Worm (Caenorhabditis elegans) whole organism, L1 larva: ENCODE measurements around the gene H14A12.5.

Experiments
- C04F5.9 ChIP-seq: sonication (generic microtip); optimal IDR thresholded peaks from 2 replicates; lab custom pipeline; 2016; ENCODE audit warnings: missing genetic modification characterization, missing compliant biosample characterization
- C16A3.4 ChIP-seq: fragments of 150-350 bp; optimal IDR thresholded peaks from 2 replicates; lab custom pipeline; 2014; ENCODE audit warnings: missing biosample characterization, missing genetic modification characterization
- C34B4.2 ChIP-seq: sonication (generic microtip); optimal IDR thresholded peaks from 2 replicates; lab custom pipeline; 2017; ENCODE audit warnings: mild to moderate bottlenecking, missing genetic modification characterization, missing compliant biosample characterization
- F16B12.6 ChIP-seq: fragments of 150-350 bp; optimal IDR thresholded peaks from 2 replicates; lab custom pipeline; 2014; ENCODE audit warnings: missing biosample characterization, missing genetic modification characterization
- aha-1 ChIP-seq: fragments of 150-350 bp; optimal IDR thresholded peaks from 2 replicates; lab custom pipeline; 2014; ENCODE audit warnings: missing biosample characterization, missing genetic modification characterization
- alr-1 ChIP-seq: fragments of 200-800 bp; sonication (Bioruptor generic); optimal IDR thresholded peaks from 2 replicates; lab custom pipeline; 2018; ENCODE audit warnings: borderline replicate concordance, mild to moderate bottlenecking, missing genetic modification characterization, missing compliant biosample characterization
- aly-2 ChIP-seq: fragments of 150-350 bp; optimal IDR thresholded peaks from 2 replicates; lab custom pipeline; 2014; ENCODE audit warnings: missing biosample characterization, missing genetic modification characterization
- blmp-1 ChIP-seq: fragments of 150-350 bp; optimal IDR thresholded peaks from 2 replicates; lab custom pipeline; 2014; ENCODE audit warnings: missing biosample characterization, missing genetic modification characterization
- ceh-63 ChIP-seq: fragments of 200-800 bp; sonication (Bioruptor generic); optimal IDR thresholded peaks from 2 replicates; lab custom pipeline; 2018; ENCODE audit warnings: mild to moderate bottlenecking, missing genetic modification characterization, missing compliant biosample characterization
- ceh-8 ChIP-seq: fragments of 200-800 bp; sonication (Bioruptor generic); optimal IDR thresholded peaks from 2 replicates; lab custom pipeline; 2018; ENCODE audit warnings: mild to moderate bottlenecking, missing genetic modification characterization, moderate library complexity, missing compliant biosample characterization
- ceh-82 ChIP-seq, 3 experiments: fragments of 150-350 bp in 1 of 3; sonication (generic microtip) in 2 of 3; optimal IDR thresholded peaks; 2 replicates each; lab custom pipeline; 2014 to 2017; ENCODE audit warnings: missing biosample characterization in 3 of 3, missing genetic modification characterization in 3 of 3
- ceh-90 ChIP-seq: sonication (generic microtip); optimal IDR thresholded peaks from 2 replicates; lab custom pipeline; 2016; ENCODE audit warnings: missing genetic modification characterization, missing compliant biosample characterization
- egl-13 ChIP-seq: sonication (generic microtip); optimal IDR thresholded peaks from 2 replicates; lab custom pipeline; 2016; ENCODE audit warnings: missing genotype, missing genetic modification reagents, missing genetic modification characterization, missing compliant biosample characterization
- elt-2 ChIP-seq: sonication (generic microtip); optimal IDR thresholded peaks from 2 replicates; lab custom pipeline; 2016; ENCODE audit warnings: missing genetic modification characterization, mild to moderate bottlenecking, inconsistent platforms, missing compliant biosample characterization, missing genetic modification reagents
- elt-3 ChIP-seq, 6 experiments: fragments of 150-350 bp in 1 of 6; sonication (generic microtip); optimal IDR thresholded peaks; 2 replicates each; lab custom pipeline; 2017 to 2018; ENCODE audit warnings: missing biosample characterization in 6 of 6, missing genetic modification characterization in 6 of 6, inconsistent platforms in 1 of 6
- fkh-10 ChIP-seq: sonication (generic microtip); optimal IDR thresholded peaks from 2 replicates; lab custom pipeline; 2017; ENCODE audit warnings: missing biosample characterization, missing genetic modification reagents, missing genetic modification characterization
- fkh-4 ChIP-seq: sonication (generic microtip); optimal IDR thresholded peaks from 2 replicates; lab custom pipeline; 2016; ENCODE audit warnings: missing compliant biosample characterization, missing genetic modification characterization, borderline replicate concordance
- fos-1 ChIP-seq: fragments of 150-350 bp; optimal IDR thresholded peaks from 2 replicates; lab custom pipeline; 2014; ENCODE audit warnings: missing biosample characterization, missing genetic modification characterization
- grh-1 ChIP-seq: fragments of 200-800 bp; sonication (Bioruptor generic); IDR thresholded peaks from 2 replicates; pipeline ENCODE4 v1.3.6; 2022; ENCODE audit warnings: missing genetic modification reagents, missing genetic modification characterization, missing compliant biosample characterization
- jun-1 ChIP-seq: fragments of 150-350 bp; optimal IDR thresholded peaks from 2 replicates; lab custom pipeline; 2014; ENCODE audit warnings: missing biosample characterization, missing genetic modification reagents, missing genetic modification characterization
- lin-13 ChIP-seq: fragments of 150-350 bp; optimal IDR thresholded peaks from 2 replicates; lab custom pipeline; 2014; ENCODE audit warnings: missing biosample characterization, missing genetic modification reagents, missing genetic modification characterization
- lin-14 ChIP-seq: fragments of 200-800 bp; sonication (Bioruptor generic); optimal IDR thresholded peaks from 2 replicates; lab custom pipeline; 2018; ENCODE audit warnings: mild to moderate bottlenecking, missing genetic modification characterization, moderate library complexity, missing compliant biosample characterization
- lin-39 ChIP-seq: fragments of 150-350 bp; optimal IDR thresholded peaks from 2 replicates; lab custom pipeline; 2014; ENCODE audit warnings: missing biosample characterization, missing genetic modification reagents, missing genetic modification characterization
- lir-3 ChIP-seq: sonication (generic microtip); optimal IDR thresholded peaks from 2 replicates; lab custom pipeline; 2016; ENCODE audit warnings: mild to moderate bottlenecking, missing genetic modification characterization, moderate library complexity, missing compliant biosample characterization; ENCODE audit not compliant: poor library complexity
- lsy-2 ChIP-seq, 2 experiments: fragments of 150-350 bp; optimal IDR thresholded peaks; 2 replicates each; lab custom pipeline; 2014; ENCODE audit warnings: missing biosample characterization in 2 of 2, missing genetic modification characterization in 2 of 2
- mab-9 ChIP-seq: fragments of 200-800 bp; sonication (Bioruptor generic); IDR thresholded peaks from 2 replicates; pipeline ENCODE4 v1.3.6; 2022; ENCODE audit warnings: missing genetic modification reagents, missing genetic modification characterization, missing compliant biosample characterization
- mdl-1 ChIP-seq, 2 experiments: fragments of 150-350 bp; optimal IDR thresholded peaks; 2 replicates each; lab custom pipeline; 2014 to 2017; ENCODE audit warnings: missing biosample characterization in 2 of 2, missing genetic modification characterization in 2 of 2, inconsistent platforms in 1 of 2
- mef-2 ChIP-seq: fragments of 150-350 bp; optimal IDR thresholded peaks from 2 replicates; lab custom pipeline; 2014; ENCODE audit warnings: missing biosample characterization, missing genetic modification characterization
- mep-1 ChIP-seq: fragments of 150-350 bp; optimal IDR thresholded peaks from 2 replicates; lab custom pipeline; 2014; ENCODE audit warnings: missing biosample characterization, missing genetic modification characterization
- nhr-11 ChIP-seq: fragments of 150-350 bp; optimal IDR thresholded peaks from 2 replicates; lab custom pipeline; 2014; ENCODE audit warnings: missing biosample characterization, missing genetic modification characterization
- nhr-19 ChIP-seq: fragments of 200-800 bp; sonication (Bioruptor generic); conservative IDR thresholded peaks from 2 replicates; pipeline ENCODE4 v1.3.6; 2022; ENCODE audit warnings: missing genetic modification characterization, missing compliant biosample characterization
- nhr-20 ChIP-seq: sonication (generic microtip); optimal IDR thresholded peaks from 2 replicates; lab custom pipeline; 2016; ENCODE audit warnings: mild to moderate bottlenecking, missing genetic modification characterization, missing compliant biosample characterization
- nhr-237 ChIP-seq: fragments of 150-350 bp; optimal IDR thresholded peaks from 2 replicates; lab custom pipeline; 2014; ENCODE audit warnings: missing biosample characterization, missing genetic modification characterization
- nhr-28 ChIP-seq: fragments of 150-350 bp; optimal IDR thresholded peaks from 2 replicates; lab custom pipeline; 2014; ENCODE audit warnings: missing biosample characterization, missing genetic modification characterization
- nhr-47 ChIP-seq: sonication (generic microtip); optimal IDR thresholded peaks from 2 replicates; lab custom pipeline; 2016; ENCODE audit warnings: mild to moderate bottlenecking, missing genetic modification characterization, moderate library complexity, missing compliant biosample characterization
- nhr-71 ChIP-seq: sonication (generic microtip); optimal IDR thresholded peaks from 2 replicates; lab custom pipeline; 2016; ENCODE audit warnings: mild to moderate bottlenecking, missing genetic modification characterization, moderate library complexity, missing compliant biosample characterization
- nhr-76 ChIP-seq: sonication (generic microtip); optimal IDR thresholded peaks from 2 replicates; lab custom pipeline; 2017; ENCODE audit warnings: missing biosample characterization, missing genetic modification characterization
- nhr-85 ChIP-seq: sonication (generic microtip); peaks from one replicate; lab custom pipeline; 2016; ENCODE audit warnings: missing genetic modification characterization, inconsistent platforms, missing compliant biosample characterization
- pag-3 ChIP-seq: sonication (generic microtip); optimal IDR thresholded peaks from 2 replicates; lab custom pipeline; 2017; ENCODE audit warnings: missing genetic modification characterization, mild to moderate bottlenecking, missing compliant biosample characterization, antibody characterized with exemption, borderline replicate concordance; ENCODE audit not compliant: insufficient read depth
- pax-3 ChIP-seq: fragments of 200-800 bp; sonication (Bioruptor generic); optimal IDR thresholded peaks from 2 replicates; lab custom pipeline; 2018; ENCODE audit warnings: mild to moderate bottlenecking, missing genetic modification characterization, moderate library complexity, missing compliant biosample characterization
- rnt-1 ChIP-seq: sonication (generic microtip); optimal IDR thresholded peaks from 2 replicates; lab custom pipeline; 2016; ENCODE audit warnings: mild to moderate bottlenecking, missing genetic modification characterization, moderate library complexity, missing compliant biosample characterization
- snpc-4 ChIP-seq: fragments of 150-350 bp; optimal IDR thresholded peaks from 2 replicates; lab custom pipeline; 2014; ENCODE audit warnings: missing biosample characterization, missing genetic modification characterization
- snu-23 ChIP-seq: sonication (generic microtip); optimal IDR thresholded peaks from 2 replicates; lab custom pipeline; 2016; ENCODE audit warnings: missing genetic modification characterization, missing compliant biosample characterization
- swsn-7 ChIP-seq: sonication (generic microtip); optimal IDR thresholded peaks from 2 replicates; lab custom pipeline; 2016; ENCODE audit warnings: missing genetic modification characterization, missing compliant biosample characterization
- tbx-2 ChIP-seq: sonication (generic microtip); optimal IDR thresholded peaks from 2 replicates; lab custom pipeline; 2016; ENCODE audit warnings: missing genetic modification characterization, missing compliant biosample characterization
- unc-30 ChIP-seq: sonication (generic microtip); optimal IDR thresholded peaks from 2 replicates; lab custom pipeline; 2017; ENCODE audit warnings: missing biosample characterization, missing genetic modification characterization
- unc-62 ChIP-seq: fragments of 150-350 bp; optimal IDR thresholded peaks from 2 replicates; lab custom pipeline; 2014; ENCODE audit warnings: missing biosample characterization, missing genetic modification reagents, missing genetic modification characterization
- unc-86 ChIP-seq: sonication (generic microtip); optimal IDR thresholded peaks from 2 replicates; lab custom pipeline; 2016; ENCODE audit warnings: missing genetic modification characterization, missing compliant biosample characterization
- vab-15 ChIP-seq: sonication (generic microtip); optimal IDR thresholded peaks from 2 replicates; lab custom pipeline; 2017; ENCODE audit warnings: missing genotype, mild to moderate bottlenecking, missing genetic modification characterization, missing compliant biosample characterization
- xbp-1 ChIP-seq: sonication (generic microtip); optimal IDR thresholded peaks from 2 replicates; lab custom pipeline; 2016; ENCODE audit warnings: missing genetic modification characterization, missing compliant biosample characterization
- zag-1 ChIP-seq: fragments of 150-350 bp; optimal IDR thresholded peaks from 2 replicates; lab custom pipeline; 2014; ENCODE audit warnings: missing biosample characterization, missing genetic modification characterization
- ztf-11 ChIP-seq, 2 experiments: sonication (generic microtip); optimal IDR thresholded peaks; 2 replicates each; lab custom pipeline; 2016 to 2017; ENCODE audit warnings: missing genetic modification characterization in 2 of 2, missing biosample characterization in 1 of 2, missing compliant biosample characterization in 1 of 2
- ztf-4 ChIP-seq: fragments of 150-350 bp; optimal IDR thresholded peaks from 2 replicates; lab custom pipeline; 2014; ENCODE audit warnings: missing biosample characterization, missing genetic modification characterization

Gene H14A12.5

DNA sequence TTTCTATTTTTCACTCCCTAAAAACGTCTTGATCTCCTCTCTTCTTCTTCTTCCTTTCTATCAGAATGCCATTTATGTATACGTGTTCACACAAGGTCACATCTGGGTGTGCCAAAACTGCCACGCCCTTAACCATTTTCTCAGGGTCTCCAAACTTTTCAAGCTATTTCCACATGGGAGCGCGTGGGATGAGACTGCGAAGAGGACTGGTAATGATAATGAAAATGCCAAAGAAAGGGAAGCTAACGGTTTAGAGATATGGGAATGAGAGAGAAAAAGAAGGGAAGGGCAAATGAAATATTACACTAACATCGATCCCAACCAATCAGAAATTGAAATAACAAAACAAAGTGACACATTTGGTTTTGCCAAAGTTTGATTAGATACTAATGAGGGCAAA, 19.4 kb upstream of the H14A12.5 start (continued):
- no peak for TF ChIP-seq mef-2
- TF ChIP-seq C34B4.2 (tag; lab: Kevin White, UChicago): no peak
- no peak for TF ChIP-seq ztf-4
- no peak for TF ChIP-seq lir-3 (tag; lab: Kevin White, UChicago)
- no peak for TF ChIP-seq nhr-76
- no peak for TF ChIP-seq aly-2
- no peak for TF ChIP-seq rnt-1 (tag; lab: Kevin White, UChicago)
- TF ChIP-seq nhr-19: no peak
- no peak for TF ChIP-seq zag-1 (tag; lab: Kevin White, UChicago)
- peak; percentile 73 for TF ChIP-seq nhr-71 (tag; lab: Kevin White, UChicago)
- TF ChIP-seq jun-1 (tag; lab: Kevin White, UChicago): no peak
- peak; percentile 37 for TF ChIP-seq tbx-2 (tag; lab: Kevin White, UChicago)
- TF ChIP-seq swsn-7 (tag; lab: Kevin White, UChicago): no peak
- no peak for TF ChIP-seq pax-3 (tag; lab: Kevin White, UChicago)
- TF ChIP-seq C04F5.9 (tag; lab: Kevin White, UChicago): no peak
- peak; percentile 78 for TF ChIP-seq nhr-20 (tag; lab: Kevin White, UChicago)
- TF ChIP-seq alr-1: no peak
- TF ChIP-seq unc-30 (tag; lab: Kevin White, UChicago): no peak
- peak; percentile 94 for TF ChIP-seq lin-14 (GFP tag; lab: Kevin White, UChicago)
- no peak for TF ChIP-seq unc-86 (tag; lab: Kevin White, UChicago)
- peak; percentile 36 for TF ChIP-seq C16A3.4
- TF ChIP-seq nhr-237 (tag; lab: Kevin White, UChicago): no peak
- TF ChIP-seq fos-1 (tag; lab: Kevin White, UChicago): no peak
- peak; percentile 96 for TF ChIP-seq nhr-85 (tag; lab: Kevin White, UChicago)
- TF ChIP-seq elt-3 (tag; optimal IDR thresholded peaks at IDR 0.05; lab: Kevin White, UChicago): peak; percentile 55 to 95 (median 86)
- no peak for TF ChIP-seq ceh-8 (GFP tag; lab: Kevin White, UChicago)
- no peak for TF ChIP-seq lin-39 (tag; lab: Kevin White, UChicago)
- TF ChIP-seq grh-1 (GFP tag; lab: Robert Waterston, UW): no peak
- no peak for TF ChIP-seq elt-2 (tag; lab: Kevin White, UChicago)
- no peak for TF ChIP-seq vab-15 (tag; lab: Kevin White, UChicago)
- no peak for TF ChIP-seq ztf-11 (tag; optimal IDR thresholded peaks at IDR 0.05; lab: Kevin White, UChicago)
- peak; percentile 99 for TF ChIP-seq pag-3 (tag; lab: Kevin White, UChicago)
- TF ChIP-seq snu-23: peak; percentile 76
- TF ChIP-seq nhr-47: peak; percentile 22
- peak; percentile 22 to 47 for TF ChIP-seq lsy-2 (tag; optimal IDR thresholded peaks at IDR 0.05; lab: Kevin White, UChicago)
- peak; percentile 5 for TF ChIP-seq xbp-1
- no peak for TF ChIP-seq nhr-28 (tag; lab: Kevin White, UChicago)
- no peak for TF ChIP-seq ceh-90 (tag; lab: Kevin White, UChicago)
- no peak for TF ChIP-seq ceh-63
- TF ChIP-seq mdl-1 (tag; optimal IDR thresholded peaks at IDR 0.05; lab: Kevin White, UChicago): no peak
- no peak for TF ChIP-seq egl-13 (tag; lab: Kevin White, UChicago)
- no peak for TF ChIP-seq ceh-82 (tag; optimal IDR thresholded peaks at IDR 0.05; lab: Kevin White, UChicago)
- TF ChIP-seq unc-62 (GFP tag; lab: Kevin White, UChicago): no peak
- TF ChIP-seq nhr-11 (tag; lab: Kevin White, UChicago): no peak
- no peak for TF ChIP-seq snpc-4
- peak; percentile 91 for TF ChIP-seq blmp-1 (tag; lab: Kevin White, UChicago)
- TF ChIP-seq F16B12.6: no peak
- no peak for TF ChIP-seq aha-1 (tag; lab: Kevin White, UChicago)
- TF ChIP-seq mep-1: peak; percentile 59
- no peak for TF ChIP-seq mab-9 (GFP tag; lab: Robert Waterston, UW)
- no peak for TF ChIP-seq fkh-4 (tag; lab: Kevin White, UChicago)
- no peak for TF ChIP-seq fkh-10
- no peak for TF ChIP-seq lin-13 (GFP tag; lab: Kevin White, UChicago)
- TF ChIP-seq, all 84 proteins: peak for 20
